Worm (Caenorhabditis elegans): ENCODE measurements around the gene F26F2.5.

DNA sequence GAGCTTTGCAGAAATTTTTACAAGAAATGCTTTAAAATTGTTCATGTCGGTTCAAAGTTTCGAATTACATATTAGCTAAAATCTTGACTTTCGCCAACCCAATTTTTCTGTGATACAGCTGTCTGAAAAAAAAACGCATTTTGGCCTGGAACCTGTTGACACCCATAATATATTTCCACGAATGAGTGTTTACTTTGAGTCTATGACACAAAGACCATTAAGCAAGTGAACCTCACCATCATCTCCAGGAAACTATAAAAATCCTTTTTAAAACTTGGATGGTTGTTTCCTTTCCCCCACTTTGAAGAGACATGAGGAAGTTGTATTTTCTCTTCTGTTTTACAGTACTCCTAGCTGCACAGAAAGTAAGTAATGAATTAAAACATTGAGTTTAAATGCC lies 822 bp downstream of the F26F2.5 start, which contains the start of gene clec-263:
- no peak for TF ChIP-seq fos-1 (tag; optimal IDR thresholded peaks at IDR 0.05)
- no peak for TF ChIP-seq nhr-77 (tag; optimal IDR thresholded peaks at IDR 0.05)
- TF ChIP-seq mab-5 (tag; optimal IDR thresholded peaks at IDR 0.05) = no peak
- no peak for TF ChIP-seq snpc-4 (tag; optimal IDR thresholded peaks at IDR 0.05)
- no peak for TF ChIP-seq alr-1 (tag; optimal IDR thresholded peaks at IDR 0.05)
- TF ChIP-seq unc-62 (GFP tag; optimal IDR thresholded peaks at IDR 0.05) = no peak
- no peak for TF ChIP-seq lin-39 (tag; optimal IDR thresholded peaks at IDR 0.05)
- TF ChIP-seq ZK546.5 (tag; optimal IDR thresholded peaks at IDR 0.05) = no peak
- TF ChIP-seq ama-1 (optimal IDR thresholded peaks at IDR 0.05) = no peak
